In the genomic region with DNA sequence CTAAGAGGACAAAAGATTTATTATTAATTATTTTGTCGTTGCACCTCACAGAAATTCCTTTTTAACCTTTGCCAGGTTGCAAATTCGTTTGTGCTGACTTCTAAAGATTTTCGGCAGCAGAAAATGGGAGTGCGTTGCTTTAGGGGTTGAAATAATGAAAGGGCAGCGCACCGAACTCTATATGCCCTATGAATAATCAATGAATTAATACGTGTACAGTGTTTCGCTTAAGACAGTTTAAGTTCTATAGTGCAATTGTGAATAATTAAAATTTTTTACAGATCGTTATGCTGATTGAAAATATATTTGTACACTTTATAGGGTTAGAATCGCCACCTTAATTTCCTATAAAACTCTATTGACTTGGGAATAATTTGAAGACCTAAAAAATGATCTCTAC, we compare ENCODE assay signal across 2 fruit fly cellular contexts.
TF ChIP-seq lines count a peak whose summit lies in the region.

No protein-coding gene starts in this region.

- no peak for TF ChIP-seq CTCF in whole organism, embryonic (GFP tag; optimal IDR thresholded peaks at IDR 0.05; lab: Kevin White, UChicago)

TF ChIP-seq in whole organism, embryonic, 481 proteins besides CTCF, POLR2A, EP300 and RAD21:
- TF ChIP-seq sens (GFP tag; lab: Kevin White, UChicago) (peak; percentile 53), Med (GFP tag; lab: Kevin White, UChicago) (peak; percentile 58), CG4424 (GFP tag; optimal IDR thresholded peaks at IDR 0.05; lab: Kevin White, UChicago) (no peak), CG18262 (tag; optimal IDR thresholded peaks at IDR 0.05; lab: Kevin White, UChicago) (peak; percentile 13), D19A (tag; optimal IDR thresholded peaks at IDR 0.05; lab: Kevin White, UChicago) (peak; percentile 98), CG7963 (GFP tag; IDR thresholded peaks at IDR 0.05; lab: Robert Waterston, UW; ENCODE audit: partially characterized antibody) (no peak), row (GFP tag; IDR thresholded peaks at IDR 0.05; lab: Robert Waterston, UW) (peak; percentile 35; the same call in 1 of the 3 replicates), pnt (GFP tag; optimal IDR thresholded peaks at IDR 0.05; lab: Kevin White, UChicago) (no peak)

TF ChIP-seq in whole organism, prepupa, 60 proteins besides CTCF, POLR2A, EP300 and RAD21:
- no peak for TF ChIP-seq Smox (GFP tag; optimal IDR thresholded peaks at IDR 0.05; lab: Kevin White, UChicago)
- peak; percentile 19 for TF ChIP-seq Eip78C (GFP tag; lab: Kevin White, UChicago)
